Fruit fly (Drosophila melanogaster): Measurements from ENCODE around the gene Cnep1r1.

DNA sequence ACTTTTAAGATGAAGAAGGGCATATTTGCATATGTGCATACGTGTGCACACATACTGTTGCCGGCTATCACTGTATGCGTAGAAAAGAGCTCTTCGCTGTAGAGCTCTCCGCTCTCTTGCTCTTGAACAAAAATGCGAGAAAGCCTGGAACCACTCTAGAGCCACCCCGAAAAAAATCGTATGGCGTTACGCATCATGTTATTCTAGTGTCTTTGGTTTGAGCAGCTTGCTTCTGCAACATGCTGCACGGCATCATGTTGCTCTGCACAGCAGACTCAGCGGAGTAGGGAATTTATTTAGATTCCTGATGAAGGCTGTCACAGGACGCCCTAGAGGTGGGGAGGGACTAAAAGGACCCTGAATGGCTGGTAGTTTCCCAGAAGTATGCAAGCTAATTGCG is 27.2 kb upstream of the Cnep1r1 start:
- no peak for TF ChIP-seq Hr96 (GFP tag; optimal IDR thresholded peaks at IDR 0.05)
- TF ChIP-seq ovo (GFP tag; optimal IDR thresholded peaks at IDR 0.05): no peak
- no peak for TF ChIP-seq toe (GFP tag; optimal IDR thresholded peaks at IDR 0.05)
- TF ChIP-seq kay (GFP tag; ENCODE audit: borderline replicate concordance): no peak
- no peak for TF ChIP-seq CG11617 (GFP tag; optimal IDR thresholded peaks at IDR 0.05)
- TF ChIP-seq cic (GFP tag; optimal IDR thresholded peaks at IDR 0.05): no peak
- TF ChIP-seq CG5204 (GFP tag; optimal IDR thresholded peaks at IDR 0.05): no peak
- no peak for TF ChIP-seq CG33017 (tag; optimal IDR thresholded peaks at IDR 0.05)
- no peak for TF ChIP-seq CG12768 (GFP tag; optimal IDR thresholded peaks at IDR 0.05)
- TF ChIP-seq bab1 (GFP tag; optimal IDR thresholded peaks at IDR 0.05): no peak
- no peak for TF ChIP-seq CG7045 (GFP tag; optimal IDR thresholded peaks at IDR 0.05)
